Worm (Caenorhabditis elegans) whole organism, young adult: Measurements from ENCODE around the gene lin-18.

ENCODE experiments used
- F23B12.7 ChIP-seq: sonication (generic microtip); optimal IDR thresholded peaks from 2 replicates; lab custom pipeline; 2017; ENCODE audit warnings: missing genetic modification characterization, mild to moderate bottlenecking, missing compliant biosample characterization, antibody characterized with exemption, moderate library complexity; ENCODE audit not compliant: insufficient read depth
- F49E8.2 ChIP-seq: sonication (generic microtip); optimal IDR thresholded peaks from 3 replicates; lab custom pipeline; 2017; ENCODE audit warnings: missing genetic modification characterization, mild to moderate bottlenecking, missing compliant biosample characterization, antibody characterized with exemption, moderate library complexity; ENCODE audit not compliant: insufficient read depth
- aptf-2 ChIP-seq: fragments of 200-800 bp; sonication (Bioruptor generic); conservative IDR thresholded peaks from 2 replicates; pipeline ENCODE4 v1.3.6; 2022; ENCODE audit warnings: missing genetic modification reagents, missing genetic modification characterization, missing compliant biosample characterization
- ceh-27 ChIP-seq: fragments of 200-800 bp; sonication (Bioruptor generic); optimal IDR thresholded peaks from 2 replicates; lab custom pipeline; 2018; ENCODE audit warnings: mild to moderate bottlenecking, missing genetic modification characterization, moderate library complexity, missing compliant biosample characterization
- chd-7 ChIP-seq: sonication (generic microtip); optimal IDR thresholded peaks from 2 replicates; lab custom pipeline; 2016; ENCODE audit warnings: mild to moderate bottlenecking, missing genetic modification characterization, moderate library complexity, missing compliant biosample characterization
- die-1 ChIP-seq: sonication (generic microtip); optimal IDR thresholded peaks from 2 replicates; lab custom pipeline; 2016; ENCODE audit warnings: missing genotype, mild to moderate bottlenecking, missing genetic modification characterization, missing compliant biosample characterization
- lin-54 ChIP-seq: fragments of 200-800 bp; sonication (Bioruptor generic); optimal IDR thresholded peaks from 2 replicates; lab custom pipeline; 2018; ENCODE audit warnings: mild to moderate bottlenecking, missing genetic modification characterization, missing compliant biosample characterization
- madf-3 ChIP-seq: fragments of 200-800 bp; sonication (Bioruptor generic); IDR thresholded peaks from 2 replicates; pipeline ENCODE4 v1.3.6; 2022; ENCODE audit warnings: missing genetic modification reagents, missing genetic modification characterization, missing compliant biosample characterization
- nfya-2 ChIP-seq: fragments of 200-800 bp; sonication (Bioruptor generic); IDR thresholded peaks from 2 replicates; pipeline ENCODE4 v1.3.6; 2022; ENCODE audit warnings: missing genetic modification reagents, missing genetic modification characterization, missing compliant biosample characterization
- pbrm-1 ChIP-seq: fragments of 200-800 bp; sonication (Bioruptor generic); IDR thresholded peaks from 2 replicates; pipeline ENCODE4 v1.3.6; 2022; ENCODE audit warnings: missing genetic modification reagents, missing genetic modification characterization, missing compliant biosample characterization
- pha-4 ChIP-seq: fragments of 150-350 bp; sonication (generic microtip); optimal IDR thresholded peaks from 2 replicates; lab custom pipeline; 2014; ENCODE audit warnings: missing biosample characterization, missing genetic modification reagents, missing genetic modification characterization
- snpc-4 ChIP-seq, 5 experiments: fragments of 150-350 bp in 1 of 5; sonication (generic microtip) in 4 of 5; optimal IDR thresholded peaks; 2 replicates each; lab custom pipeline; 2014 to 2018; ENCODE audit warnings: missing genetic modification characterization in 5 of 5, missing biosample characterization in 3 of 5, antibody characterized with exemption in 2 of 5, mild to moderate bottlenecking in 2 of 5, missing compliant biosample characterization in 2 of 5, missing genotype in 2 of 5, moderate library complexity in 2 of 5, missing genetic modification reagents in 1 of 5
- ztf-26 ChIP-seq: sonication (generic microtip); optimal IDR thresholded peaks from 2 replicates; lab custom pipeline; 2017; ENCODE audit warnings: missing genetic modification characterization, missing compliant biosample characterization

- TF ChIP-seq nfya-2 (no peak), ceh-27 (GFP tag; lab: Kevin White, UChicago) (no peak), F23B12.7 (tag; lab: Kevin White, UChicago) (no peak), aptf-2 (GFP tag; lab: Robert Waterston, UW) (no peak), die-1 (tag; lab: Kevin White, UChicago) (no peak), lin-54 (GFP tag; lab: Kevin White, UChicago) (no peak), madf-3 (no peak), snpc-4 (GFP tag; optimal IDR thresholded peaks at IDR 0.05; lab: Kevin White, UChicago) (no peak), snpc-4 (tag; optimal IDR thresholded peaks at IDR 0.05; lab: Kevin White, UChicago) (no peak), pbrm-1 (GFP tag; lab: Robert Waterston, UW) (no peak), pha-4 (tag; lab: Kevin White, UChicago) (no peak), chd-7 (tag; lab: Kevin White, UChicago) (no peak), F49E8.2 (tag; lab: Kevin White, UChicago) (no peak), ztf-26 (tag; lab: Kevin White, UChicago) (no peak)
Measured at ce11 chrX:4010383-4010782, 52.0 kb downstream of the lin-18 start.
